Worm (Caenorhabditis elegans): ENCODE results near the gene F39H12.1.
A peak's percentile ranks its signal among the peaks of the same experiment; 100 is the strongest.

F39H12.1 gene

DNA sequence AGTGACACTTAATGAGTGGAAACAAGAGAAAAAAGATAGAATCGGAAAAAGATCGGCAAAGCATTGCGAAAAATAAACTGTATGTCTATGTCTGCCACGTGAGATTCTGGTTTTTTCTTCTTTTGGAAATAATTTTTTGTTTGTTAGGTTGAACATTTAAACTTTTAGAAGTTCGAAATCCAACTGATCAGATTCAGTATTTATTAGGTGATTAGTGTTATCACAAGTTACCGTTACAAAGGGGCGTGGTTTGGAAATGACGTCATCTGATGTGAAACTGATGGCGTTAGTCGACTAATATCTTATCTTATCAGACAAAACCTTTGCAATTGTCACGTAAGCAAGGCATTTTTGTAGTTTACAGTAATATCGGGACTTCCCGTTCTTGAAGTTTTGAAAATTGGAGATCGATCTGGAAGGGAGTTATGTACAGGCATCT lies 29.7 kb downstream of the F39H12.1 start (continued):
- TF ChIP-seq madf-6 (GFP tag; IDR thresholded peaks at IDR 0.05) (no peak), ztf-26 (tag; optimal IDR thresholded peaks at IDR 0.05) (peak; percentile 84), nhr-27 (tag; optimal IDR thresholded peaks at IDR 0.05) (no peak), rec-8 (tag; optimal IDR thresholded peaks at IDR 0.05) (no peak), ets-4 (GFP tag; optimal IDR thresholded peaks at IDR 0.05) (no peak), ceh-79 (tag; optimal IDR thresholded peaks at IDR 0.05) (no peak)

DNA sequence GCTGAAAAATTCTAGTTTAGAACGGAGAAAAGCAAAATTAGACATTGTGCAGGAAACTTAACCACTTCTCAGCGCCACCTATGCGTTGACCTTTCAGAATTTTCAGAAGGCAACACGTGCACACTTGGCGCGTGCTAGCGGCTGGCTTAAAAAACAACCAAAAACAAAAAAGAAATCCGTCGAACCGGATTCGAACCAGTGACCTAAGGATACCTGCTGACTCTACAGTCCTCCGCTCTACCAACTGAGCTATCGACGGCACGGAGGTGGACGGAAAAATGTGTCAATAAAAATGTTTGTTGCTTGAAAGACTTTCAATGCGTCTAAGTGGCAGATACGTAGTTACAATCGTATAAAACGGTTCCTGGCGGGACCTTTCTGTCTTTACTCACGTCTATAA lies 30.6 kb downstream of the F39H12.1 start:
- no peak for TF ChIP-seq ZK185.1 (tag; optimal IDR thresholded peaks at IDR 0.05; ENCODE audit: poor library complexity, severe bottlenecking)
- TF ChIP-seq F37B4.10 (GFP tag; IDR thresholded peaks at IDR 0.05) = no peak
- TF ChIP-seq B0019.2 (GFP tag; conservative IDR thresholded peaks at IDR 0.05) = 0 out of 2 replicates have a peak, but pooled peaks have one; percentile 35
- peak; percentile 87 for TF ChIP-seq tbp1 (GFP tag; optimal IDR thresholded peaks at IDR 0.05)
- TF ChIP-seq K11D2.4 (GFP tag; IDR thresholded peaks at IDR 0.05) = peak; percentile 57; the same call in 1 of the 2 replicates
- no peak for TF ChIP-seq ztf-18 (tag; optimal IDR thresholded peaks at IDR 0.05)
- no peak for TF ChIP-seq hsf-1 (GFP tag; IDR thresholded peaks at IDR 0.05)
- 0 out of 2 replicates have a peak, but pooled peaks have one; percentile 13 for TF ChIP-seq D2030.7 (GFP tag; IDR thresholded peaks at IDR 0.05)
- TF ChIP-seq B0336.3 (GFP tag; IDR thresholded peaks at IDR 0.05) = no peak
- peak; percentile 56 for TF ChIP-seq rpc-1 (optimal IDR thresholded peaks at IDR 0.05)
- TF ChIP-seq rpc-1 (tag; optimal IDR thresholded peaks at IDR 0.05) = peak; percentile 77
- TF ChIP-seq pbrm-1 (GFP tag; IDR thresholded peaks at IDR 0.05) = 0 out of 2 replicates have a peak, but pooled peaks have one; percentile 45
- no peak for TF ChIP-seq egrh-3 (GFP tag; IDR thresholded peaks at IDR 0.05)
- TF ChIP-seq sea-2 (GFP tag; IDR thresholded peaks at IDR 0.05) = no peak
- TF ChIP-seq madf-6 (GFP tag; IDR thresholded peaks at IDR 0.05) = 0 out of 2 replicates have a peak, but pooled peaks have one; percentile 12
- TF ChIP-seq let-526 (GFP tag; IDR thresholded peaks at IDR 0.05) = peak; percentile 52; the same call in 1 of the 2 replicates
- TF ChIP-seq mxl-1 (tag; optimal IDR thresholded peaks at IDR 0.05) = no peak
- no peak for TF ChIP-seq rec-8 (tag; optimal IDR thresholded peaks at IDR 0.05)
- TF ChIP-seq bed-2 (GFP tag; IDR thresholded peaks at IDR 0.05) = no peak
- TF ChIP-seq chd-7 (tag; optimal IDR thresholded peaks at IDR 0.05) = no peak
- peak; percentile 34; the same call in 1 of the 2 replicates for TF ChIP-seq rcor-1 (GFP tag; IDR thresholded peaks at IDR 0.05)
- TF ChIP-seq sptf-2 (GFP tag; optimal IDR thresholded peaks at IDR 0.05) = no peak
- TF ChIP-seq let-607 (tag; optimal IDR thresholded peaks at IDR 0.05) = no peak
- TF ChIP-seq him-1 (tag; optimal IDR thresholded peaks at IDR 0.05) = peak; percentile 31
- peak; percentile 66 for TF ChIP-seq B0261.1 (tag; optimal IDR thresholded peaks at IDR 0.05)
- no peak for TF ChIP-seq ceh-79 (tag; optimal IDR thresholded peaks at IDR 0.05)

DNA sequence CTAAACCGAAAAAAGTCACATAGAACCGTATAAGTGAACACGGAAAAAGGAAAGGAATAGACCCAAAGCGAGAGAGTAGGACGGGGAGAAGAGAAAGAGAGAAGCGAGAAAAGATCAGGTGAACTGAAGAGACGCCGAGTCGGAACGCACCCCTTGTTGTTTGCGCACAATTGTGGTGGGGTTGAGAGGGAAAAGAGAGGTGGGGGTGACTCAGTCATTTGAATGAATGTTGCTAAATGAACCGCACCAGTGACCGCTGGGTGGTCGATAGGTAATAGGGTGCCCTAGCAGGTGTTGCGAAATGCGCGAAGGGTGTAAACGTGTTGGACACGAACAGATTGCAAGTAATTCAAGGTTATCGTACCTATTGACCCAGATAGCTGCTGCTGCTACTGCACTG lies 36.4 kb downstream of the F39H12.1 start, which contains the start of gene lgl-1:
Gene lgl-1 (minus strand): TSS at position 70 of the 400 bp plus-strand sequence.
- no peak for TF ChIP-seq let-526 (GFP tag; IDR thresholded peaks at IDR 0.05)
- TF ChIP-seq mes-4 (tag; optimal IDR thresholded peaks at IDR 0.05) = no peak
- no peak for TF ChIP-seq F57C9.4 (tag; optimal IDR thresholded peaks at IDR 0.05)
- no peak for TF ChIP-seq zim-3 (tag; optimal IDR thresholded peaks at IDR 0.05)
- no peak for TF ChIP-seq Y95B8A.8 (GFP tag; IDR thresholded peaks at IDR 0.05)
- TF ChIP-seq ztf-6 (GFP tag; IDR thresholded peaks at IDR 0.05) = no peak
- no peak for TF ChIP-seq unc-62 (GFP tag; optimal IDR thresholded peaks at IDR 0.05)
- no peak for TF ChIP-seq egl-44 (GFP tag; IDR thresholded peaks at IDR 0.05)
- peak; percentile 58; the same call in 1 of the 2 replicates for TF ChIP-seq dox-1 (GFP tag; IDR thresholded peaks at IDR 0.05)
- no peak for TF ChIP-seq ets-4 (GFP tag; optimal IDR thresholded peaks at IDR 0.05)
- TF ChIP-seq ceh-40 (GFP tag; IDR thresholded peaks at IDR 0.05) = no peak
- TF ChIP-seq rcor-1 (GFP tag; IDR thresholded peaks at IDR 0.05) = 0 out of 2 replicates have a peak, but pooled peaks have one; percentile 22
- no peak for TF ChIP-seq hsf-1 (GFP tag; IDR thresholded peaks at IDR 0.05)
- no peak for TF ChIP-seq nhr-90 (tag; optimal IDR thresholded peaks at IDR 0.05)
- no peak for TF ChIP-seq ceh-91 (GFP tag; IDR thresholded peaks at IDR 0.05)
- TF ChIP-seq lin-35 (GFP tag; optimal IDR thresholded peaks at IDR 0.05) = no peak
- no peak for TF ChIP-seq F37B4.10 (GFP tag; IDR thresholded peaks at IDR 0.05)
- no peak for TF ChIP-seq snpc-4 (GFP tag; optimal IDR thresholded peaks at IDR 0.05)
- TF ChIP-seq snpc-4 (tag; optimal IDR thresholded peaks at IDR 0.05) = no peak
- no peak for TF ChIP-seq F22D6.2 (tag; optimal IDR thresholded peaks at IDR 0.05)
- no peak for TF ChIP-seq unc-130 (GFP tag; optimal IDR thresholded peaks at IDR 0.05)
- TF ChIP-seq lag-1 (GFP tag; IDR thresholded peaks at IDR 0.05) = no peak
- TF ChIP-seq Y79H2A.3 (GFP tag; conservative IDR thresholded peaks at IDR 0.05) = no peak

All from whole organism, young adult.